Worm (Caenorhabditis elegans): Measurements from ENCODE around the gene sorf-2.

sorf-2 gene

ce11 chrIII:5371226-5371926 lies 45.0 kb downstream of the sorf-2 start, which contains the start of gene szy-2:
szy-2 (minus strand) TSS chrIII:5371276.
- TF ChIP-seq med-1 (GFP tag; optimal IDR thresholded peaks at IDR 0.05; ENCODE audit: insufficient read depth) (no peak), ztf-29 (GFP tag; IDR thresholded peaks at IDR 0.05) (no peak), ztf-23 (GFP tag; IDR thresholded peaks at IDR 0.05) (no peak), T22C8.4 (GFP tag; IDR thresholded peaks at IDR 0.05) (no peak), ref-1 (GFP tag; conservative IDR thresholded peaks at IDR 0.05) (no peak), flt-1 (GFP tag; IDR thresholded peaks at IDR 0.05) (no peak), klf-2 (GFP tag; conservative IDR thresholded peaks at IDR 0.05) (no peak), tab-1 (GFP tag; IDR thresholded peaks at IDR 0.05) (no peak), cog-1 (tag; optimal IDR thresholded peaks at IDR 0.05) (no peak)

ce11 chrIII:5372884-5373283 lies 46.5 kb downstream of the sorf-2 start:
- TF ChIP-seq med-1 (GFP tag; optimal IDR thresholded peaks at IDR 0.05; ENCODE audit: insufficient read depth) (no peak), tab-1 (GFP tag; IDR thresholded peaks at IDR 0.05) (no peak), ztf-23 (GFP tag; IDR thresholded peaks at IDR 0.05) (no peak), flt-1 (GFP tag; IDR thresholded peaks at IDR 0.05) (no peak), T22C8.4 (GFP tag; IDR thresholded peaks at IDR 0.05) (no peak), ref-1 (GFP tag; conservative IDR thresholded peaks at IDR 0.05) (no peak)

- no peak for TF ChIP-seq T22C8.4 (GFP tag; IDR thresholded peaks at IDR 0.05)
- no peak for TF ChIP-seq flt-1 (GFP tag; IDR thresholded peaks at IDR 0.05)
- TF ChIP-seq ztf-29 (GFP tag; IDR thresholded peaks at IDR 0.05) = no peak
- no peak for TF ChIP-seq med-1 (GFP tag; optimal IDR thresholded peaks at IDR 0.05; ENCODE audit: insufficient read depth)
- TF ChIP-seq ref-1 (GFP tag; conservative IDR thresholded peaks at IDR 0.05) = no peak
- no peak for TF ChIP-seq cog-1 (tag; optimal IDR thresholded peaks at IDR 0.05)
- no peak for TF ChIP-seq tab-1 (GFP tag; IDR thresholded peaks at IDR 0.05)
- no peak for TF ChIP-seq ztf-23 (GFP tag; IDR thresholded peaks at IDR 0.05)
- TF ChIP-seq klf-2 (GFP tag; conservative IDR thresholded peaks at IDR 0.05) = no peak
Observed at ce11 chrIII:5373715-5374114, 47.3 kb downstream of the sorf-2 start.

- no peak for TF ChIP-seq tab-1 (GFP tag; IDR thresholded peaks at IDR 0.05)
- no peak for TF ChIP-seq ref-1 (GFP tag; conservative IDR thresholded peaks at IDR 0.05)
- no peak for TF ChIP-seq med-1 (GFP tag; optimal IDR thresholded peaks at IDR 0.05; ENCODE audit: insufficient read depth)
- no peak for TF ChIP-seq ztf-23 (GFP tag; IDR thresholded peaks at IDR 0.05)
- TF ChIP-seq T22C8.4 (GFP tag; IDR thresholded peaks at IDR 0.05) = no peak
- no peak for TF ChIP-seq flt-1 (GFP tag; IDR thresholded peaks at IDR 0.05)
Observed at ce11 chrIII:5375001-5375532, 48.6 kb downstream of the sorf-2 start.

ce11 chrIII:5379879-5380331 lies 53.5 kb downstream of the sorf-2 start, which contains the start of gene paqr-2:
paqr-2 (minus strand) TSS chrIII:5379929.
- TF ChIP-seq klf-2 (GFP tag; conservative IDR thresholded peaks at IDR 0.05) = no peak
- TF ChIP-seq med-1 (GFP tag; optimal IDR thresholded peaks at IDR 0.05; ENCODE audit: insufficient read depth) = no peak
- no peak for TF ChIP-seq ztf-29 (GFP tag; IDR thresholded peaks at IDR 0.05)
- TF ChIP-seq tab-1 (GFP tag; IDR thresholded peaks at IDR 0.05) = no peak
- no peak for TF ChIP-seq T22C8.4 (GFP tag; IDR thresholded peaks at IDR 0.05)
- TF ChIP-seq ref-1 (GFP tag; conservative IDR thresholded peaks at IDR 0.05) = no peak
- TF ChIP-seq flt-1 (GFP tag; IDR thresholded peaks at IDR 0.05) = no peak
- no peak for TF ChIP-seq ztf-23 (GFP tag; IDR thresholded peaks at IDR 0.05)

ce11 chrIII:5380554-5380953 lies 54.1 kb downstream of the sorf-2 start:
- TF ChIP-seq med-1 (GFP tag; optimal IDR thresholded peaks at IDR 0.05; ENCODE audit: insufficient read depth) = no peak
- TF ChIP-seq tab-1 (GFP tag; IDR thresholded peaks at IDR 0.05) = no peak
- TF ChIP-seq klf-2 (GFP tag; conservative IDR thresholded peaks at IDR 0.05) = no peak
- TF ChIP-seq T22C8.4 (GFP tag; IDR thresholded peaks at IDR 0.05) = no peak
- TF ChIP-seq flt-1 (GFP tag; IDR thresholded peaks at IDR 0.05) = no peak
- no peak for TF ChIP-seq cog-1 (tag; optimal IDR thresholded peaks at IDR 0.05)
- TF ChIP-seq ref-1 (GFP tag; conservative IDR thresholded peaks at IDR 0.05) = no peak
- no peak for TF ChIP-seq ztf-29 (GFP tag; IDR thresholded peaks at IDR 0.05)
- TF ChIP-seq ztf-23 (GFP tag; IDR thresholded peaks at IDR 0.05) = no peak

- TF ChIP-seq flt-1 (GFP tag; IDR thresholded peaks at IDR 0.05) (no peak), T22C8.4 (GFP tag; IDR thresholded peaks at IDR 0.05) (no peak), ztf-23 (GFP tag; IDR thresholded peaks at IDR 0.05) (no peak), klf-2 (GFP tag; conservative IDR thresholded peaks at IDR 0.05) (no peak), ztf-29 (GFP tag; IDR thresholded peaks at IDR 0.05) (no peak)
Observed at ce11 chrIII:5382073-5382472, 55.6 kb downstream of the sorf-2 start, which contains the start of gene Y32H12A.6. Y32H12A.6 (minus strand) TSS chrIII:5382173.
